Fruit fly (Drosophila melanogaster): ENCODE measurements around the gene PGRP-SA.

The PGRP-SA gene

dm6 chrX:11576540-11576939, 15.1 kb downstream of the PGRP-SA start, which contains the start of gene CG11695 (continued):
- no peak for TF ChIP-seq emc (GFP tag; optimal IDR thresholded peaks at IDR 0.05)
- TF ChIP-seq Nf-YA (GFP tag; IDR thresholded peaks at IDR 0.05) = no peak
- peak; percentile 49 for TF ChIP-seq CG18619 (GFP tag; optimal IDR thresholded peaks at IDR 0.05)
- peak; percentile 24 for TF ChIP-seq HLH54F (GFP tag; optimal IDR thresholded peaks at IDR 0.05)
- peak; percentile 78 for TF ChIP-seq CG3847 (GFP tag; IDR thresholded peaks at IDR 0.05)
- no peak for TF ChIP-seq D19B (GFP tag; optimal IDR thresholded peaks at IDR 0.05)
- TF ChIP-seq vvl (GFP tag; IDR thresholded peaks at IDR 0.05) = peak; percentile 52; the same call in 1 of the 2 replicates
- no peak for TF ChIP-seq CG15011 (GFP tag; optimal IDR thresholded peaks at IDR 0.05)
- peak; percentile 77 for TF ChIP-seq grau (tag; optimal IDR thresholded peaks at IDR 0.05)
- peak; percentile 18 for TF ChIP-seq HHEX (GFP tag; optimal IDR thresholded peaks at IDR 0.05)
- peak; percentile 83 for TF ChIP-seq CoRest (tag; optimal IDR thresholded peaks at IDR 0.05)
- no peak for TF ChIP-seq CG4854 (GFP tag; optimal IDR thresholded peaks at IDR 0.05)
- peak; percentile 33; the same call in 1 of the 2 replicates for TF ChIP-seq H2.0 (GFP tag; IDR thresholded peaks at IDR 0.05)
- peak; percentile 73 for TF ChIP-seq CG15696 (tag; optimal IDR thresholded peaks at IDR 0.05)
- TF ChIP-seq Gsc (GFP tag; IDR thresholded peaks at IDR 0.05) = no peak
- TF ChIP-seq CG31441 (GFP tag; IDR thresholded peaks at IDR 0.05) = peak; percentile 59
- TF ChIP-seq CG7839 (tag; optimal IDR thresholded peaks at IDR 0.05) = peak; percentile 73
- TF ChIP-seq ERR (GFP tag; optimal IDR thresholded peaks at IDR 0.05) = no peak
- no peak for TF ChIP-seq CG8359 (GFP tag; optimal IDR thresholded peaks at IDR 0.05; ENCODE audit: borderline replicate concordance)
- peak; percentile 38 for TF ChIP-seq CG3995 (GFP tag; optimal IDR thresholded peaks at IDR 0.05)
- no peak for TF ChIP-seq CG10321 (GFP tag; IDR thresholded peaks at IDR 0.05)
- TF ChIP-seq CG10209 (GFP tag; optimal IDR thresholded peaks at IDR 0.05) = peak; percentile 35
- no peak for TF ChIP-seq bowl (GFP tag; IDR thresholded peaks at IDR 0.05)
- TF ChIP-seq Hmx (GFP tag; optimal IDR thresholded peaks at IDR 0.05) = no peak
- TF ChIP-seq CG11560 (tag; IDR thresholded peaks at IDR 0.05) = no peak
- peak; percentile 91 for TF ChIP-seq Med (GFP tag)
- TF ChIP-seq E2f1 (GFP tag; IDR thresholded peaks at IDR 0.05) = peak; percentile 35; the same call in 1 of the 2 replicates
- TF ChIP-seq CG13894 (tag; optimal IDR thresholded peaks at IDR 0.05) = peak; percentile 80
- no peak for TF ChIP-seq cad (GFP tag; optimal IDR thresholded peaks at IDR 0.05)
- peak; percentile 53 for TF ChIP-seq caup (GFP tag; optimal IDR thresholded peaks at IDR 0.05; ENCODE audit: severe bottlenecking)
- TF ChIP-seq YL-1 (GFP tag; optimal IDR thresholded peaks at IDR 0.05) = peak; percentile 77
- TF ChIP-seq tgo (GFP tag; IDR thresholded peaks at IDR 0.05) = peak; percentile 57
- TF ChIP-seq dati (GFP tag; IDR thresholded peaks at IDR 0.05) = no peak
- no peak for TF ChIP-seq crol (GFP tag; IDR thresholded peaks at IDR 0.05)
- TF ChIP-seq exex (tag; optimal IDR thresholded peaks at IDR 0.05) = no peak
- no peak for TF ChIP-seq D (optimal IDR thresholded peaks at IDR 0.05)
- TF ChIP-seq D (GFP tag; optimal IDR thresholded peaks at IDR 0.05) = no peak
- TF ChIP-seq CG6813 (GFP tag; optimal IDR thresholded peaks at IDR 0.05) = no peak
- TF ChIP-seq CG12071 (GFP tag; optimal IDR thresholded peaks at IDR 0.05) = no peak
- TF ChIP-seq lab (GFP tag; optimal IDR thresholded peaks at IDR 0.05) = peak; percentile 75
- TF ChIP-seq da (GFP tag; optimal IDR thresholded peaks at IDR 0.05) = no peak
- peak; percentile 73 for TF ChIP-seq CG10267 (tag; optimal IDR thresholded peaks at IDR 0.05)
- TF ChIP-seq Deaf1 (tag; optimal IDR thresholded peaks at IDR 0.05) = peak; percentile 25
- TF ChIP-seq fd102C (GFP tag; optimal IDR thresholded peaks at IDR 0.05) = no peak
- TF ChIP-seq CG12299 (tag; optimal IDR thresholded peaks at IDR 0.05) = peak; percentile 61
- TF ChIP-seq bigmax (GFP tag; optimal IDR thresholded peaks at IDR 0.05) = no peak
- TF ChIP-seq chn (GFP tag; optimal IDR thresholded peaks at IDR 0.05) = peak; percentile 57
- no peak for TF ChIP-seq CG11398 (GFP tag; optimal IDR thresholded peaks at IDR 0.05)
- TF ChIP-seq Xbp1 (GFP tag; optimal IDR thresholded peaks at IDR 0.05) = peak; percentile 73
- no peak for TF ChIP-seq CG8944 (GFP tag; optimal IDR thresholded peaks at IDR 0.05)
- peak; percentile 81 for TF ChIP-seq CG12391 (tag; optimal IDR thresholded peaks at IDR 0.05)
- no peak for TF ChIP-seq grn (GFP tag; optimal IDR thresholded peaks at IDR 0.05)
